Worm (Caenorhabditis elegans) whole organism, L4/young adult: ENCODE measurements around the gene sams-5.

ENCODE experiments used
- dao-5 ChIP-seq: sonication (generic microtip); optimal IDR thresholded peaks from 2 replicates; lab custom pipeline; 2016; ENCODE audit warnings: missing genotype, missing genetic modification characterization, moderate library complexity, missing compliant biosample characterization
- him-1 ChIP-seq: sonication (generic microtip); optimal IDR thresholded peaks from 2 replicates; lab custom pipeline; 2016; ENCODE audit warnings: missing genotype, missing genetic modification reagents, missing genetic modification characterization, missing compliant biosample characterization

DNA sequence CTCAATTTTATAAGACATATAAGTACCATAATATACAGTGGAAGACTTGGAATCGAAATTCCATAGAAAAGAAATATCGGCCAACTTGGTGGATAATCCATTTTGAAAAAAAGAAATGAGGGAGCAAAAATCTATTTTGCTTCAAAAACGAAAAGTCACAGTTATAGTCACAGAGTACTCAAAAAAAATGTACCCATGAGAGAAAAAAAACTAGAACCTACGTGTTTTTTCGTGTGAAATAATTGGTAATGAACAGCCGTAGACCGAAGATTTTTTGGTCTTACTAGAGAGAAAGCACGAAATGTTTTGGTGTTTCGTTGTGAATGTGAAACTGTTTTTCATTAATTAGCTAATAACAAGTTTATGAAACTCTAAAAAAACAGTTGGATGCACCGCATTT lies 10.0 kb downstream of the sams-5 start, which contains the start of gene srv-30:
- TF ChIP-seq him-1 (tag; lab: Kevin White, UChicago) (no peak), dao-5 (tag; lab: Kevin White, UChicago) (no peak)
